Worm (Caenorhabditis elegans): ENCODE measurements around the gene sos-1.
"Not testable (repeated sequence)": the region's sequence is repeated elsewhere in the genome, so short reads cannot be mapped to it uniquely, and the experiment has no call there.

ce11 chrV:4553572-4553971, 4.5 kb upstream of the sos-1 start, which contains the start of gene Y61A9LA.12:
- not testable (repeated sequence) for TF ChIP-seq him-1, W03F9.2, dao-5 (tag; optimal IDR thresholded peaks at IDR 0.05)

Data from whole organism, L4/young adult.